Worm (Caenorhabditis elegans) whole organism, midembryonic: ENCODE results near the gene epc-1.

Experiments
- ref-1 ChIP-seq: fragments of 200-800 bp; sonication (Bioruptor generic); conservative IDR thresholded peaks from 2 replicates; pipeline ENCODE4 v1.3.6; 2022; ENCODE audit warnings: missing genetic modification reagents, missing genetic modification characterization, missing compliant biosample characterization
- ztf-23 ChIP-seq: fragments of 200-800 bp; sonication (Bioruptor generic); IDR thresholded peaks from 2 replicates; pipeline ENCODE4 v1.3.6; 2022; ENCODE audit warnings: missing genetic modification reagents, missing genetic modification characterization, missing compliant biosample characterization

DNA sequence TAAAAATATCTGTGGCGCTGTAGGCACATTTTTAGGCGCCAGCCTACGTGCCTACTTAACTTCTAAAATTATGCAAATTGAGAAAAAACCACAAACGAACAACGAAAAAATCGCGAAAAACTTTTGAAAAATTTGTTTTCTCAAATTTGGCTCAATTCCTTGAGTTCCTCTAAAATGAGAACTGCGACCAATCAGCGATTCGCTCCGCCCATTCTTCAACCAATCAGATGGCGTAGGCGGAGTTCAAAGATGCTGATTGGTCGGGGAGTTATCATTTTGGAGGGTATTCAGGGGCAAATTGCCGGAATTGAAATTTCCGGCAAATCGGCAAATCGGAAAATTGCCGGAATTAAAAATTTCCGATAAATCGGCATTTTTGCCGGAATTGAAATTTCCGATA is 22.5 kb downstream of the epc-1 start:
- TF ChIP-seq ref-1 (GFP tag; lab: Robert Waterston, UW) = no peak
- 0 out of 2 replicates have a peak, but pooled peaks have one; percentile 6 for TF ChIP-seq ztf-23
